Fruit fly (Drosophila melanogaster) whole organism, embryonic: Measurements from ENCODE around the gene Takl2.
A peak's percentile ranks its signal among the peaks of the same experiment; 100 is the strongest.

ENCODE experiments used
- Abd-B ChIP-seq: fragments of 200-800 bp; sonication (Bioruptor generic); optimal IDR thresholded peaks from 2 replicates; lab custom pipeline; 2018; ENCODE audit warnings: missing biosample characterization, mild to moderate bottlenecking, missing genetic modification characterization, moderate library complexity
- B-H1 ChIP-seq: fragments of 200-800 bp; sonication (Bioruptor generic); IDR thresholded peaks from 3 replicates; pipeline ENCODE4 v1.3.6; 2022; ENCODE audit warnings: missing biosample characterization, missing genetic modification characterization
- Blimp-1 ChIP-seq: fragments of 200-800 bp; sonication (Bioruptor generic); optimal IDR thresholded peaks from 3 replicates; lab custom pipeline; 2018; ENCODE audit warnings: missing biosample characterization, missing genetic modification characterization, mild to moderate bottlenecking, moderate library complexity, missing genetic modification reagents
- BtbVII ChIP-seq: fragments of 200-800 bp; sonication (Bioruptor generic); optimal IDR thresholded peaks from 3 replicates; lab custom pipeline; 2017; ENCODE audit warnings: missing biosample characterization, mild to moderate bottlenecking, missing genetic modification characterization
- CG11085 ChIP-seq: fragments of 200-800 bp; sonication (Bioruptor generic); IDR thresholded peaks from 2 replicates; pipeline ENCODE4 v1.3.6; 2022; ENCODE audit warnings: missing biosample characterization, missing genetic modification characterization
- CG13296 ChIP-seq: fragments of 200-800 bp; sonication (Bioruptor generic); optimal IDR thresholded peaks from 3 replicates; lab custom pipeline; 2018; ENCODE audit warnings: missing biosample characterization, mild to moderate bottlenecking, missing genetic modification characterization
- CG13894 ChIP-seq: fragments of 200-800 bp; sonication (Bioruptor generic); optimal IDR thresholded peaks from 3 replicates; lab custom pipeline; 2018; ENCODE audit warnings: missing biosample characterization, mild to moderate bottlenecking, missing genetic modification characterization, moderate library complexity
- CG15601 ChIP-seq: fragments of 200-800 bp; sonication (Bioruptor generic); optimal IDR thresholded peaks from 3 replicates; lab custom pipeline; 2019; ENCODE audit warnings: missing biosample characterization, mild to moderate bottlenecking, missing genetic modification characterization, moderate library complexity
- CG16813 ChIP-seq: fragments of 200-800 bp; sonication (Bioruptor generic); IDR thresholded peaks from 3 replicates; pipeline ENCODE4 v1.3.6; 2022; ENCODE audit warnings: missing biosample characterization, missing genetic modification characterization; ENCODE audit not compliant: partially characterized antibody
- CG2116 ChIP-seq: fragments of 200-800 bp; sonication (Bioruptor generic); optimal IDR thresholded peaks from 3 replicates; lab custom pipeline; 2018; ENCODE audit warnings: missing biosample characterization, mild to moderate bottlenecking, missing genetic modification characterization
- CG2712 ChIP-seq: fragments of 200-800 bp; optimal IDR thresholded peaks from 3 replicates; lab custom pipeline; 2019; ENCODE audit warnings: missing biosample characterization, mild to moderate bottlenecking, missing genetic modification characterization, moderate library complexity
- CG32772 ChIP-seq: fragments of 200-800 bp; sonication (Bioruptor generic); IDR thresholded peaks from 2 replicates; pipeline ENCODE4 v1.3.6; 2022; ENCODE audit warnings: missing biosample characterization, missing genetic modification characterization
- CG33213 ChIP-seq: fragments of 200-800 bp; sonication (Bioruptor generic); optimal IDR thresholded peaks from 3 replicates; lab custom pipeline; 2016; ENCODE audit warnings: missing biosample characterization, missing genetic modification characterization
- CG34224 ChIP-seq: fragments of 200-800 bp; sonication (Bioruptor generic); IDR thresholded peaks from 3 replicates; pipeline ENCODE4 v1.3.6; 2022; ENCODE audit warnings: missing biosample characterization, missing genetic modification characterization; ENCODE audit not compliant: partially characterized antibody
- CG3726 ChIP-seq: fragments of 200-800 bp; sonication (Bioruptor generic); IDR thresholded peaks from 3 replicates; pipeline ENCODE4, ENCODE4 v1.3.6; 2022; ENCODE audit warnings: missing biosample characterization, missing genetic modification characterization
- CG4328 ChIP-seq: fragments of 200-800 bp; sonication (Bioruptor generic); optimal IDR thresholded peaks from 3 replicates; lab custom pipeline; 2017; ENCODE audit warnings: missing biosample characterization, missing genetic modification reagents, missing genetic modification characterization
- CG6254 ChIP-seq: fragments of 200-800 bp; sonication (Bioruptor generic); optimal IDR thresholded peaks from 3 replicates; lab custom pipeline; 2017; ENCODE audit warnings: mild to moderate bottlenecking, missing biosample characterization, missing genetic modification reagents, missing genetic modification characterization
- CG7786 ChIP-seq: fragments of 200-800 bp; sonication (Bioruptor generic); optimal IDR thresholded peaks from 2 replicates; lab custom pipeline; 2016; ENCODE audit warnings: missing biosample characterization, missing genetic modification characterization
- CG7963 ChIP-seq: fragments of 200-800 bp; sonication (Bioruptor generic); IDR thresholded peaks from 3 replicates; pipeline ENCODE4 v1.3.6; 2022; ENCODE audit warnings: missing biosample characterization, missing genetic modification characterization; ENCODE audit not compliant: partially characterized antibody
- CG8388 ChIP-seq: fragments of 200-800 bp; sonication (Bioruptor generic); optimal IDR thresholded peaks from 2 replicates; lab custom pipeline; 2019; ENCODE audit warnings: missing biosample characterization, mild to moderate bottlenecking, missing genetic modification characterization, moderate library complexity
- CG8765 ChIP-seq: fragments of 200-800 bp; sonication (Bioruptor generic); IDR thresholded peaks from 2 replicates; pipeline ENCODE4 v1.3.6; 2022; ENCODE audit warnings: missing biosample characterization, missing genetic modification characterization
- CG8944 ChIP-seq: fragments of 200-800 bp; sonication (Bioruptor generic); optimal IDR thresholded peaks from 3 replicates; lab custom pipeline; 2016; ENCODE audit warnings: missing biosample characterization, missing genetic modification characterization
- CG9727 ChIP-seq: fragments of 200-800 bp; sonication (Bioruptor generic); optimal IDR thresholded peaks from 3 replicates; lab custom pipeline; 2017; ENCODE audit warnings: missing biosample characterization, mild to moderate bottlenecking, missing genetic modification characterization
- Dbx ChIP-seq: fragments of 200-800 bp; sonication (Bioruptor generic); IDR thresholded peaks from 3 replicates; pipeline ENCODE4 v1.3.6; 2022; ENCODE audit warnings: missing biosample characterization, missing genetic modification characterization
- E2f2 ChIP-seq: fragments of 200-800 bp; sonication (Bioruptor generic); IDR thresholded peaks from 2 replicates; pipeline ENCODE4 v1.3.6; 2022; ENCODE audit warnings: missing biosample characterization, missing genetic modification characterization
- ERR ChIP-seq: fragments of 200-800 bp; sonication (Bioruptor generic); optimal IDR thresholded peaks from 2 replicates; lab custom pipeline; 2016; ENCODE audit warnings: missing biosample characterization, missing genetic modification characterization
- Fer3 ChIP-seq: fragments of 200-800 bp; sonication (Bioruptor generic); optimal IDR thresholded peaks from 2 replicates; lab custom pipeline; 2018; ENCODE audit warnings: missing biosample characterization, mild to moderate bottlenecking, missing genetic modification characterization, moderate library complexity
- Gsc ChIP-seq: fragments of 200-800 bp; sonication (Bioruptor generic); IDR thresholded peaks from 2 replicates; pipeline ENCODE4 v1.3.6; 2022; ENCODE audit warnings: missing biosample characterization, missing genetic modification characterization
- Gug ChIP-seq: fragments of 200-800 bp; sonication (Bioruptor generic); IDR thresholded peaks from 4 replicates; pipeline ENCODE4 v1.3.6; 2022; ENCODE audit warnings: missing biosample characterization, missing genetic modification characterization
- HHEX ChIP-seq: fragments of 200-800 bp; sonication (Bioruptor generic); optimal IDR thresholded peaks from 3 replicates; lab custom pipeline; 2017; ENCODE audit warnings: missing biosample characterization, mild to moderate bottlenecking, missing genetic modification characterization, missing genetic modification reagents
- HmgZ ChIP-seq: fragments of 200-800 bp; sonication (Bioruptor generic); optimal IDR thresholded peaks from 2 replicates; lab custom pipeline; 2018; ENCODE audit warnings: missing biosample characterization, mild to moderate bottlenecking, missing genetic modification characterization
- Hmr ChIP-seq: fragments of 200-800 bp; sonication (Bioruptor generic); optimal IDR thresholded peaks from 3 replicates; lab custom pipeline; 2017; ENCODE audit warnings: mild to moderate bottlenecking, missing biosample characterization, missing genetic modification reagents, missing genetic modification characterization
- Xrp1 ChIP-seq: fragments of 200-800 bp; sonication (Bioruptor generic); IDR thresholded peaks from 2 replicates; pipeline ENCODE4 v1.3.6; 2022; ENCODE audit warnings: missing biosample characterization, missing genetic modification characterization
- bowl ChIP-seq: fragments of 200-800 bp; sonication (Bioruptor generic); IDR thresholded peaks from 2 replicates; pipeline ENCODE4 v1.3.6; 2022; ENCODE audit warnings: missing biosample characterization, missing genetic modification characterization
- cato ChIP-seq: fragments of 200-800 bp; sonication (Bioruptor generic); optimal IDR thresholded peaks from 2 replicates; lab custom pipeline; 2016; ENCODE audit warnings: missing biosample characterization, missing genetic modification characterization, borderline replicate concordance
- crol ChIP-seq: fragments of 200-800 bp; sonication (Bioruptor generic); IDR thresholded peaks from 2 replicates; pipeline ENCODE4 v1.3.6; 2022; ENCODE audit warnings: missing biosample characterization, missing genetic modification characterization
- da ChIP-seq: fragments of 200-800 bp; sonication (Bioruptor generic); optimal IDR thresholded peaks from 2 replicates; lab custom pipeline; 2016; ENCODE audit warnings: missing biosample characterization, missing genetic modification characterization
- ftz-f1 ChIP-seq: fragments of 200-800 bp; sonication (Bioruptor generic); optimal IDR thresholded peaks from 2 replicates; lab custom pipeline; 2016; ENCODE audit warnings: missing biosample characterization, missing genetic modification characterization
- gcm2 ChIP-seq: fragments of 200-800 bp; sonication (Bioruptor generic); optimal IDR thresholded peaks from 2 replicates; lab custom pipeline; 2016; ENCODE audit warnings: missing biosample characterization, missing genetic modification characterization
- gem ChIP-seq: fragments of 200-800 bp; sonication (Bioruptor generic); optimal IDR thresholded peaks from 2 replicates; lab custom pipeline; 2019; ENCODE audit warnings: missing biosample characterization, mild to moderate bottlenecking, missing genetic modification characterization, moderate library complexity
- gsb ChIP-seq: fragments of 200-800 bp; sonication (Bioruptor generic); IDR thresholded peaks from 2 replicates; pipeline ENCODE4 v1.3.6; 2022; ENCODE audit warnings: missing biosample characterization, missing genetic modification characterization
- gt ChIP-seq: fragments of 200-800 bp; sonication (Bioruptor generic); IDR thresholded peaks from 2 replicates; pipeline ENCODE4 v1.3.6; 2022; ENCODE audit warnings: missing biosample characterization, missing genetic modification characterization
- h ChIP-seq: fragments of >200 bp; optimal IDR thresholded peaks from 2 replicates; lab custom pipeline; 2017
- kay ChIP-seq: fragments of 200-800 bp; sonication (Bioruptor generic); optimal IDR thresholded peaks from 2 replicates; lab custom pipeline; 2016; ENCODE audit warnings: missing biosample characterization, missing genetic modification characterization
- lab ChIP-seq: fragments of 200-800 bp; sonication (Bioruptor generic); optimal IDR thresholded peaks from 3 replicates; lab custom pipeline; 2017; ENCODE audit warnings: missing biosample characterization, missing genetic modification characterization, mild to moderate bottlenecking, moderate library complexity, missing genetic modification reagents
- onecut ChIP-seq: fragments of 200-800 bp; sonication (Bioruptor generic); IDR thresholded peaks from 2 replicates; pipeline ENCODE4 v1.3.6; 2022; ENCODE audit warnings: missing biosample characterization, missing genetic modification characterization
- sens ChIP-seq: fragments of 200-800 bp; sonication (Bioruptor generic); peaks from one replicate; lab custom pipeline; 2016; ENCODE audit warnings: missing biosample characterization, missing genetic modification characterization
- sob ChIP-seq: fragments of 200-800 bp; sonication (Bioruptor generic); IDR thresholded peaks from 2 replicates; pipeline ENCODE4 v1.3.6; 2022; ENCODE audit warnings: missing biosample characterization, missing genetic modification characterization
- sug ChIP-seq: fragments of 200-800 bp; optimal IDR thresholded peaks from 2 replicates; lab custom pipeline; 2019; ENCODE audit warnings: missing biosample characterization, mild to moderate bottlenecking, missing genetic modification characterization, moderate library complexity
- unpg ChIP-seq: fragments of 200-800 bp; sonication (Bioruptor generic); optimal IDR thresholded peaks from 3 replicates; lab custom pipeline; 2018; ENCODE audit warnings: missing biosample characterization, mild to moderate bottlenecking, missing genetic modification characterization, moderate library complexity
- wor ChIP-seq: fragments of 200-800 bp; sonication (Bioruptor generic); IDR thresholded peaks from 2 replicates; pipeline ENCODE4 v1.3.6; 2022; ENCODE audit warnings: missing biosample characterization, missing genetic modification characterization
- zfh2 ChIP-seq: fragments of 200-800 bp; sonication (Bioruptor generic); optimal IDR thresholded peaks from 2 replicates; lab custom pipeline; 2016; ENCODE audit warnings: missing biosample characterization, missing genetic modification characterization

The Takl2 gene

dm6 chr3R:22690311-22690710, 43.3 kb downstream of the Takl2 start, which contains the start of the genes wfs1 and Nup133 (continued):
- peak; percentile 91 for TF ChIP-seq CG34224
- TF ChIP-seq kay (GFP tag; lab: Kevin White, UChicago), result peak; percentile 55
- TF ChIP-seq onecut (GFP tag; lab: Robert Waterston, UW), result peak; percentile 66; the same call in 1 of the 2 replicates
- peak; percentile 38; the same call in 1 of the 2 replicates for TF ChIP-seq CG11085
- TF ChIP-seq CG3726 (GFP tag; lab: Robert Waterston, UW), result no peak
- TF ChIP-seq Blimp-1 (GFP tag; lab: Kevin White, UChicago), result no peak
- peak; percentile 86 for TF ChIP-seq CG15601
- TF ChIP-seq gem (tag; lab: Kevin White, UChicago), result peak; percentile 94
- no peak for TF ChIP-seq CG33213
- TF ChIP-seq Fer3, result peak; percentile 81
- peak; percentile 25; the same call in 1 of the 3 replicates for TF ChIP-seq B-H1 (GFP tag; lab: Robert Waterston, UW)
- TF ChIP-seq E2f2, result peak; percentile 58
- peak; percentile 35 for TF ChIP-seq BtbVII
- TF ChIP-seq CG7786 (GFP tag; lab: Kevin White, UChicago), result no peak
- peak; percentile 80 for TF ChIP-seq CG8388 (GFP tag; lab: Kevin White, UChicago)
- peak; percentile 84 for TF ChIP-seq sug
- TF ChIP-seq CG4328 (GFP tag; lab: Kevin White, UChicago), result peak; percentile 62
- peak; percentile 87 for TF ChIP-seq CG16813
- no peak for TF ChIP-seq Gsc (GFP tag; lab: Robert Waterston, UW)
- TF ChIP-seq CG8944, result no peak
- peak; percentile 78 for TF ChIP-seq sob (GFP tag; lab: Robert Waterston, UW)
- no peak for TF ChIP-seq bowl
- no peak for TF ChIP-seq ERR (GFP tag; lab: Kevin White, UChicago)
- TF ChIP-seq gt (GFP tag; lab: Robert Waterston, UW), result no peak
- TF ChIP-seq CG2116 (GFP tag; lab: Kevin White, UChicago), result peak; percentile 88
- TF ChIP-seq crol (GFP tag; lab: Robert Waterston, UW), result no peak
- TF ChIP-seq CG13894 (tag; lab: Kevin White, UChicago), result no peak
- peak; percentile 39 for TF ChIP-seq cato
- peak; percentile 79 for TF ChIP-seq HmgZ
- TF ChIP-seq CG2712 (tag; lab: Kevin White, UChicago), result peak; percentile 92
- TF ChIP-seq da (GFP tag; lab: Kevin White, UChicago), result no peak
- peak; percentile 86 for TF ChIP-seq CG9727 (GFP tag; lab: Kevin White, UChicago)
- TF ChIP-seq Gug (GFP tag; lab: Robert Waterston, UW), result no peak
- peak; percentile 76 for TF ChIP-seq Dbx (GFP tag; lab: Robert Waterston, UW)
- TF ChIP-seq Hmr, result no peak
- TF ChIP-seq h, result no peak
- no peak for TF ChIP-seq ftz-f1 (GFP tag; lab: Kevin White, UChicago)
- peak; percentile 52; the same call in 1 of the 3 replicates for TF ChIP-seq CG7963 (GFP tag; lab: Robert Waterston, UW)
- peak; percentile 84 for TF ChIP-seq Xrp1 (GFP tag; lab: Robert Waterston, UW)
- no peak for TF ChIP-seq CG6254 (GFP tag; lab: Kevin White, UChicago)
- TF ChIP-seq wor (GFP tag; lab: Robert Waterston, UW), result no peak
- no peak for TF ChIP-seq gcm2
- peak; percentile 28 for TF ChIP-seq zfh2 (GFP tag; lab: Kevin White, UChicago)
- TF ChIP-seq unpg (GFP tag; lab: Kevin White, UChicago), result peak; percentile 84
- peak; percentile 64 for TF ChIP-seq sens (GFP tag; lab: Kevin White, UChicago)
- peak; percentile 68 for TF ChIP-seq Abd-B (GFP tag; lab: Kevin White, UChicago)
- peak; percentile 70 for TF ChIP-seq CG13296
- no peak for TF ChIP-seq lab (GFP tag; lab: Kevin White, UChicago)
- TF ChIP-seq HHEX, result peak; percentile 49
- TF ChIP-seq gsb (GFP tag; lab: Robert Waterston, UW), result no peak
- TF ChIP-seq CG8765 (GFP tag; lab: Robert Waterston, UW), result no peak
- peak; percentile 53; the same call in 1 of the 2 replicates for TF ChIP-seq CG32772 (GFP tag; lab: Robert Waterston, UW)
